Worm (Caenorhabditis elegans): ENCODE results near the gene K02D10.3.

- TF ChIP-seq med-1 (GFP tag; optimal IDR thresholded peaks at IDR 0.05; ENCODE audit: insufficient read depth) (no peak), flt-1 (GFP tag; IDR thresholded peaks at IDR 0.05) (peak; percentile 67; the same call in 1 of the 2 replicates), ztf-23 (GFP tag; IDR thresholded peaks at IDR 0.05) (no peak), tab-1 (GFP tag; IDR thresholded peaks at IDR 0.05) (no peak), ref-1 (GFP tag; conservative IDR thresholded peaks at IDR 0.05) (no peak), ztf-29 (GFP tag; IDR thresholded peaks at IDR 0.05) (no peak), cog-1 (tag; optimal IDR thresholded peaks at IDR 0.05) (peak; percentile 23), T22C8.4 (GFP tag; IDR thresholded peaks at IDR 0.05) (no peak), klf-2 (GFP tag; conservative IDR thresholded peaks at IDR 0.05) (no peak)
Observed at ce11 chrIII:8794793-8795192, 23.0 kb upstream of the K02D10.3 start.
